Worm (Caenorhabditis elegans): Measurements from ENCODE around the gene grl-3.

ce11 chrV:11407251-11407650 is 4.1 kb upstream of the grl-3 start, which contains the start of gene K03B8.6:
- TF ChIP-seq klf-2 (GFP tag; conservative IDR thresholded peaks at IDR 0.05) (no peak), ztf-29 (GFP tag; IDR thresholded peaks at IDR 0.05) (no peak), T22C8.4 (GFP tag; IDR thresholded peaks at IDR 0.05) (no peak), cog-1 (tag; optimal IDR thresholded peaks at IDR 0.05) (no peak), flt-1 (GFP tag; IDR thresholded peaks at IDR 0.05) (no peak), med-1 (GFP tag; optimal IDR thresholded peaks at IDR 0.05; ENCODE audit: insufficient read depth) (no peak), tab-1 (GFP tag; IDR thresholded peaks at IDR 0.05) (no peak)
